Worm (Caenorhabditis elegans) whole organism, L4 larva: ENCODE data around the gene nhr-19.
A peak's percentile ranks its signal among the peaks of the same experiment; 100 is the strongest.

Source experiments
- D1046.2 ChIP-seq: fragments of 200-800 bp; sonication (Bioruptor generic); IDR thresholded peaks from 2 replicates; pipeline ENCODE4 v1.3.6; 2022; ENCODE audit warnings: missing genetic modification characterization, missing compliant biosample characterization
- F10B5.3 ChIP-seq: sonication (generic microtip); optimal IDR thresholded peaks from 2 replicates; lab custom pipeline; 2016; ENCODE audit warnings: mild to moderate bottlenecking, missing genetic modification characterization, missing compliant biosample characterization
- Y48G9A.11 ChIP-seq: fragments of 200-800 bp; sonication (Bioruptor generic); IDR thresholded peaks from 2 replicates; pipeline ENCODE4 v1.3.6; 2022; ENCODE audit warnings: missing genetic modification reagents, missing genetic modification characterization, missing compliant biosample characterization
- Y5F2A.4 ChIP-seq: fragments of 200-800 bp; sonication (Bioruptor generic); optimal IDR thresholded peaks from 2 replicates; lab custom pipeline; 2018; ENCODE audit warnings: mild to moderate bottlenecking, missing genetic modification characterization, missing compliant biosample characterization
- aha-1 ChIP-seq: fragments of 150-350 bp; peaks from one replicate; lab custom pipeline; 2014; ENCODE audit warnings: missing biosample characterization, missing genetic modification characterization
- ama-1 ChIP-seq: fragments of 150-350 bp; optimal IDR thresholded peaks from 2 replicates; lab custom pipeline; 2014; ENCODE audit warnings: inconsistent platforms, mixed read lengths
- ceh-28 ChIP-seq: fragments of 150-350 bp; optimal IDR thresholded peaks from 2 replicates; lab custom pipeline; 2014; ENCODE audit warnings: missing biosample characterization, missing genetic modification reagents, missing genetic modification characterization
- ces-1 ChIP-seq: fragments of 150-350 bp; sonication (generic microtip); optimal IDR thresholded peaks from 4 replicates; lab custom pipeline; 2014; ENCODE audit warnings: missing biosample characterization, missing genetic modification reagents, missing genetic modification characterization
- cey-2 ChIP-seq: sonication (generic microtip); optimal IDR thresholded peaks from 3 replicates; lab custom pipeline; 2017; ENCODE audit warnings: missing genetic modification characterization, mild to moderate bottlenecking, missing compliant biosample characterization, antibody characterized with exemption, borderline replicate concordance; ENCODE audit not compliant: insufficient read depth
- ctbp-1 ChIP-seq: fragments of 200-800 bp; sonication (Bioruptor generic); IDR thresholded peaks from 2 replicates; pipeline ENCODE4 v1.3.6; 2022; ENCODE audit warnings: missing genetic modification reagents, missing genetic modification characterization, missing compliant biosample characterization
- daf-16 ChIP-seq, 3 experiments: sonication (generic microtip); optimal IDR thresholded peaks; 2 replicates each; lab custom pipeline; 2016 to 2017; ENCODE audit warnings: missing genetic modification characterization in 3 of 3, missing genetic modification reagents in 3 of 3, mild to moderate bottlenecking in 2 of 3, missing compliant biosample characterization in 2 of 3, missing biosample characterization in 1 of 3, moderate library complexity in 1 of 3
- daf-19 ChIP-seq: fragments of 200-800 bp; sonication (Bioruptor generic); conservative IDR thresholded peaks from 2 replicates; pipeline ENCODE4 v1.3.6; 2022; ENCODE audit warnings: missing genetic modification characterization, missing compliant biosample characterization
- daf-8 ChIP-seq: fragments of 200-800 bp; sonication (Bioruptor generic); IDR thresholded peaks from 2 replicates; pipeline ENCODE4 v1.3.6; 2022; ENCODE audit warnings: missing genetic modification characterization, missing compliant biosample characterization
- dmd-8 ChIP-seq: fragments of 200-800 bp; sonication (Bioruptor generic); IDR thresholded peaks from 2 replicates; pipeline ENCODE4 v1.3.6; 2022; ENCODE audit warnings: missing genetic modification characterization, missing compliant biosample characterization
- dve-1 ChIP-seq: sonication (generic microtip); optimal IDR thresholded peaks from 2 replicates; lab custom pipeline; 2017; ENCODE audit warnings: antibody characterized with exemption, mild to moderate bottlenecking, missing genetic modification characterization, missing compliant biosample characterization; ENCODE audit not compliant: insufficient read depth
- egl-27 ChIP-seq: sonication (generic microtip); optimal IDR thresholded peaks from 3 replicates; lab custom pipeline; 2017; ENCODE audit warnings: missing biosample characterization, missing genetic modification reagents, missing genetic modification characterization
- hif-1 ChIP-seq, 2 experiments: sonication (generic microtip); optimal IDR thresholded peaks; 2 replicates each; lab custom pipeline; 2016 to 2017; ENCODE audit warnings: missing compliant biosample characterization in 2 of 2, missing genetic modification characterization in 2 of 2, missing genetic modification reagents in 2 of 2, missing genotype in 2 of 2, mild to moderate bottlenecking in 1 of 2
- hlh-30 ChIP-seq: sonication (generic microtip); optimal IDR thresholded peaks from 2 replicates; lab custom pipeline; 2017; ENCODE audit warnings: antibody characterized with exemption, mild to moderate bottlenecking, missing genetic modification characterization, missing compliant biosample characterization; ENCODE audit not compliant: insufficient read depth
- jun-1 ChIP-seq: fragments of 150-350 bp; optimal IDR thresholded peaks from 2 replicates; lab custom pipeline; 2014; ENCODE audit warnings: missing biosample characterization, missing genetic modification reagents, missing genetic modification characterization
- lim-7 ChIP-seq: fragments of 200-800 bp; sonication (Bioruptor generic); IDR thresholded peaks from 2 replicates; pipeline ENCODE4 v1.3.6; 2022; ENCODE audit warnings: missing genetic modification characterization, missing compliant biosample characterization
- lin-1 ChIP-seq: fragments of 200-800 bp; sonication (Bioruptor generic); IDR thresholded peaks from 2 replicates; pipeline ENCODE4 v1.3.6; 2022; ENCODE audit warnings: missing genetic modification reagents, missing genetic modification characterization, missing compliant biosample characterization
- lin-15B ChIP-seq: fragments of 150-350 bp; sonication (generic microtip); optimal IDR thresholded peaks from 3 replicates; lab custom pipeline; 2014; ENCODE audit warnings: missing biosample characterization, missing genetic modification characterization
- lin-38 ChIP-seq: fragments of 200-800 bp; sonication (Bioruptor generic); IDR thresholded peaks from 2 replicates; pipeline ENCODE4 v1.3.6; 2022; ENCODE audit warnings: missing genetic modification reagents, missing genetic modification characterization, missing compliant biosample characterization
- lin-39 ChIP-seq: fragments of 150-350 bp; optimal IDR thresholded peaks from 2 replicates; lab custom pipeline; 2014; ENCODE audit warnings: missing biosample characterization, missing genetic modification reagents, missing genetic modification characterization
- lir-3 ChIP-seq: sonication (generic microtip); optimal IDR thresholded peaks from 2 replicates; lab custom pipeline; 2016; ENCODE audit warnings: mild to moderate bottlenecking, missing genetic modification characterization, missing compliant biosample characterization
- madf-5 ChIP-seq, 2 experiments: fragments of 200-800 bp; sonication (Bioruptor generic); IDR thresholded peaks; 2 replicates each; pipeline ENCODE4 v1.3.6; 2022; ENCODE audit warnings: missing compliant biosample characterization in 2 of 2, missing genetic modification characterization in 2 of 2
- madf-9 ChIP-seq: fragments of 200-800 bp; sonication (Bioruptor generic); conservative IDR thresholded peaks from 2 replicates; pipeline ENCODE4 v1.3.6; 2022; ENCODE audit warnings: missing genetic modification reagents, missing genetic modification characterization, missing compliant biosample characterization
- mes-2 ChIP-seq: sonication (generic microtip); optimal IDR thresholded peaks from 2 replicates; lab custom pipeline; 2016; ENCODE audit warnings: missing genotype, mild to moderate bottlenecking, missing genetic modification characterization, missing compliant biosample characterization; ENCODE audit not compliant: poor library complexity, severe bottlenecking
- mxl-2 ChIP-seq: fragments of 200-800 bp; sonication (Bioruptor generic); conservative IDR thresholded peaks from 2 replicates; pipeline ENCODE4 v1.3.6; 2022; ENCODE audit warnings: missing genetic modification reagents, missing genetic modification characterization, missing compliant biosample characterization
- nhr-102 ChIP-seq: sonication (generic microtip); optimal IDR thresholded peaks from 2 replicates; lab custom pipeline; 2016; ENCODE audit warnings: mild to moderate bottlenecking, missing genetic modification characterization, moderate library complexity, missing compliant biosample characterization
- nhr-11 ChIP-seq: fragments of 150-350 bp; optimal IDR thresholded peaks from 2 replicates; lab custom pipeline; 2014; ENCODE audit warnings: missing biosample characterization, missing genetic modification characterization
- nhr-111 ChIP-seq: fragments of 200-800 bp; sonication (Bioruptor generic); optimal IDR thresholded peaks from 2 replicates; lab custom pipeline; 2018; ENCODE audit warnings: mild to moderate bottlenecking, missing genetic modification characterization, missing compliant biosample characterization
- nhr-41 ChIP-seq: fragments of 200-800 bp; sonication (Bioruptor generic); IDR thresholded peaks from 2 replicates; pipeline ENCODE4 v1.3.6; 2022; ENCODE audit warnings: missing genetic modification reagents, missing genetic modification characterization, missing compliant biosample characterization
- nhr-77 ChIP-seq: fragments of 150-350 bp; optimal IDR thresholded peaks from 2 replicates; lab custom pipeline; 2014; ENCODE audit warnings: missing biosample characterization, missing genetic modification characterization
- pha-4 ChIP-seq, 2 experiments: fragments of 150-350 bp in 1 of 2; fragments of 200-800 bp in 1 of 2; sonication (Bioruptor generic) in 1 of 2; IDR thresholded peaks in 1 of 2; optimal IDR thresholded peaks in 1 of 2; 2 replicates each; pipeline versions ENCODE4 v1.3.6 to Lab custom; 2014 to 2022; ENCODE audit warnings: missing genetic modification characterization in 2 of 2, missing genetic modification reagents in 2 of 2, missing biosample characterization in 1 of 2, missing compliant biosample characterization in 1 of 2
- sdz-12 ChIP-seq: fragments of 200-800 bp; sonication (Bioruptor generic); optimal IDR thresholded peaks from 2 replicates; lab custom pipeline; 2018; ENCODE audit warnings: mild to moderate bottlenecking, missing genetic modification characterization, missing compliant biosample characterization
- set-16 ChIP-seq: fragments of 200-800 bp; sonication (Bioruptor generic); IDR thresholded peaks from 2 replicates; pipeline ENCODE4 v1.3.6; 2022; ENCODE audit warnings: missing genetic modification reagents, missing genetic modification characterization, missing compliant biosample characterization
- skn-1 ChIP-seq: fragments of 150-350 bp; optimal IDR thresholded peaks from 2 replicates; lab custom pipeline; 2014; ENCODE audit warnings: missing biosample characterization, missing genetic modification characterization
- spr-1 ChIP-seq: sonication (generic microtip); optimal IDR thresholded peaks from 2 replicates; lab custom pipeline; 2016; ENCODE audit warnings: mild to moderate bottlenecking, missing genetic modification characterization, missing compliant biosample characterization
- tag-97 ChIP-seq: fragments of 200-800 bp; sonication (Bioruptor generic); IDR thresholded peaks from 2 replicates; pipeline ENCODE4 v1.3.6; 2022; ENCODE audit warnings: missing genetic modification characterization, missing compliant biosample characterization
- unc-130 ChIP-seq: sonication (generic microtip); optimal IDR thresholded peaks from 2 replicates; lab custom pipeline; 2016; ENCODE audit warnings: missing genetic modification reagents, missing genetic modification characterization, missing compliant biosample characterization
- unc-39 ChIP-seq: sonication (generic microtip); optimal IDR thresholded peaks from 2 replicates; lab custom pipeline; 2017; ENCODE audit warnings: missing biosample characterization, missing genetic modification characterization
- vab-7 ChIP-seq: fragments of 200-800 bp; sonication (Bioruptor generic); IDR thresholded peaks from 2 replicates; pipeline ENCODE4 v1.3.6; 2022; ENCODE audit warnings: missing genetic modification reagents, missing genetic modification characterization, missing compliant biosample characterization
- zfp-3 ChIP-seq: fragments of 200-800 bp; sonication (Bioruptor generic); conservative IDR thresholded peaks from 2 replicates; pipeline ENCODE4 v1.3.6; 2022; ENCODE audit warnings: missing genetic modification reagents, missing genetic modification characterization, missing compliant biosample characterization
- ztf-11 ChIP-seq: fragments of 150-350 bp; optimal IDR thresholded peaks from 2 replicates; lab custom pipeline; 2014; ENCODE audit warnings: missing biosample characterization, missing genetic modification characterization

nhr-19 gene

ce11 chrII:9619402-9619862 lies 14.1 kb upstream of the nhr-19 start (continued):
- TF ChIP-seq mes-2 = peak; percentile 39
- peak; percentile 56; the same call in 1 of the 2 replicates for TF ChIP-seq lin-1 (GFP tag; lab: Robert Waterston, UW)
- peak; percentile 36 for TF ChIP-seq lin-38
- no peak for TF ChIP-seq ztf-11 (tag; lab: Kevin White, UChicago)
- no peak for TF ChIP-seq daf-8 (GFP tag; lab: Robert Waterston, UW)
- TF ChIP-seq dve-1 (tag; lab: Kevin White, UChicago) = peak; percentile 66
- no peak for TF ChIP-seq Y5F2A.4 (GFP tag; lab: Kevin White, UChicago)
- no peak for TF ChIP-seq madf-5 (GFP tag; IDR thresholded peaks at IDR 0.05; lab: Robert Waterston, UW)
- no peak for TF ChIP-seq ces-1 (GFP tag; lab: Kevin White, UChicago)
- peak; percentile 76 for TF ChIP-seq aha-1 (tag; lab: Kevin White, UChicago)
- TF ChIP-seq tag-97 (GFP tag; lab: Robert Waterston, UW) = no peak
- peak; percentile 34; the same call in 1 of the 2 replicates for TF ChIP-seq set-16
- TF ChIP-seq ama-1 = peak; percentile 2
- TF ChIP-seq lin-15B (tag; lab: Kevin White, UChicago) = no peak
- peak; percentile 24 for TF ChIP-seq spr-1 (tag; lab: Kevin White, UChicago)
- TF ChIP-seq nhr-77 (tag; lab: Kevin White, UChicago) = peak; percentile 3
- 0 out of 2 replicates have a peak, but pooled peaks have one; percentile 53 for TF ChIP-seq nhr-41 (GFP tag; lab: Robert Waterston, UW)
- TF ChIP-seq daf-19 (GFP tag; lab: Robert Waterston, UW) = no peak
- no peak for TF ChIP-seq unc-39 (tag; lab: Kevin White, UChicago)
- no peak for TF ChIP-seq Y48G9A.11 (GFP tag; lab: Robert Waterston, UW)
- TF ChIP-seq F10B5.3 = no peak
- TF ChIP-seq lir-3 = no peak
- peak; percentile 66 for TF ChIP-seq pha-4 (GFP tag; IDR thresholded peaks at IDR 0.05; lab: Robert Waterston, UW)
- TF ChIP-seq pha-4 (tag; optimal IDR thresholded peaks at IDR 0.05; lab: Kevin White, UChicago) = peak; percentile 18
- TF ChIP-seq nhr-111 (GFP tag; lab: Kevin White, UChicago) = no peak
- peak; percentile 79 for TF ChIP-seq hlh-30 (tag; lab: Kevin White, UChicago)
- no peak for TF ChIP-seq ctbp-1
- TF ChIP-seq egl-27 (tag; lab: Kevin White, UChicago) = no peak
- no peak for TF ChIP-seq dmd-8
- TF ChIP-seq ceh-28 = peak; percentile 22
- peak; percentile 79 for TF ChIP-seq nhr-11
- peak; percentile 1 for TF ChIP-seq nhr-102 (tag; lab: Kevin White, UChicago)
- no peak for TF ChIP-seq D1046.2 (GFP tag; lab: Robert Waterston, UW)
- TF ChIP-seq mxl-2 (GFP tag; lab: Robert Waterston, UW) = 0 out of 2 replicates have a peak, but pooled peaks have one; percentile 33
- TF ChIP-seq unc-130 (GFP tag; lab: Kevin White, UChicago) = no peak
- no peak for TF ChIP-seq cey-2 (tag; lab: Kevin White, UChicago)
- TF ChIP-seq zfp-3 (GFP tag; lab: Robert Waterston, UW) = no peak
- TF ChIP-seq sdz-12 (GFP tag; lab: Kevin White, UChicago) = no peak
- no peak for TF ChIP-seq hif-1 (tag; optimal IDR thresholded peaks at IDR 0.05; lab: Kevin White, UChicago)
- no peak for TF ChIP-seq vab-7
- TF ChIP-seq jun-1 (tag; lab: Kevin White, UChicago) = no peak
- peak; percentile 44; the same call in 1 of the 2 replicates for TF ChIP-seq madf-9 (GFP tag; lab: Robert Waterston, UW)
- TF ChIP-seq skn-1 (tag; lab: Kevin White, UChicago) = no peak
- no peak for TF ChIP-seq daf-16 (GFP tag; optimal IDR thresholded peaks at IDR 0.05; lab: Kevin White, UChicago)
- TF ChIP-seq daf-16 (tag; optimal IDR thresholded peaks at IDR 0.05; lab: Kevin White, UChicago) = peak; percentile 68
- TF ChIP-seq lin-39 (tag; lab: Kevin White, UChicago) = no peak
- TF ChIP-seq lim-7 (GFP tag; lab: Robert Waterston, UW) = no peak
